Worm (Caenorhabditis elegans): ENCODE measurements around the gene F09B12.5.
A peak's percentile ranks its signal among the peaks of the same experiment; 100 is the strongest.

The F09B12.5 gene

ce11 chrX:15060303-15060702, 24.2 kb upstream of the F09B12.5 start, which contains the start of gene fbxa-96:
TSS of gene fbxa-96 (minus strand) at chrX:15060403.
- TF ChIP-seq daf-19 (GFP tag; conservative IDR thresholded peaks at IDR 0.05): no peak
- peak; percentile 9 for TF ChIP-seq aha-1 (tag)

ce11 chrX:15069242-15069641, 15.3 kb upstream of the F09B12.5 start, which contains the start of gene mam-6:
TSS of gene mam-6 (minus strand) at chrX:15069342.
- no peak for TF ChIP-seq lin-38 (GFP tag; IDR thresholded peaks at IDR 0.05)
- no peak for TF ChIP-seq php-3 (GFP tag; IDR thresholded peaks at IDR 0.05)
- TF ChIP-seq unc-39 (tag; optimal IDR thresholded peaks at IDR 0.05): no peak
- no peak for TF ChIP-seq unc-62 (GFP tag; optimal IDR thresholded peaks at IDR 0.05 in 1 of 2)
- TF ChIP-seq unc-62 (tag; optimal IDR thresholded peaks at IDR 0.05): no peak
- no peak for TF ChIP-seq spr-3 (GFP tag; optimal IDR thresholded peaks at IDR 0.05)
- TF ChIP-seq nhr-237 (tag; optimal IDR thresholded peaks at IDR 0.05): no peak
- TF ChIP-seq Y5F2A.4 (GFP tag; optimal IDR thresholded peaks at IDR 0.05): no peak
- no peak for TF ChIP-seq set-16 (GFP tag; IDR thresholded peaks at IDR 0.05)
- no peak for TF ChIP-seq arid-1 (GFP tag; conservative IDR thresholded peaks at IDR 0.05)
- TF ChIP-seq mes-2 (tag; optimal IDR thresholded peaks at IDR 0.05; ENCODE audit: poor library complexity, severe bottlenecking): no peak
- no peak for TF ChIP-seq ceh-62 (tag; optimal IDR thresholded peaks at IDR 0.05)
- no peak for TF ChIP-seq mdl-1 (tag; optimal IDR thresholded peaks at IDR 0.05)
- no peak for TF ChIP-seq ZK337.2 (GFP tag; IDR thresholded peaks at IDR 0.05)
- no peak for TF ChIP-seq daf-16 (GFP tag; optimal IDR thresholded peaks at IDR 0.05)
- TF ChIP-seq daf-16 (tag; optimal IDR thresholded peaks at IDR 0.05): no peak
- no peak for TF ChIP-seq zfp-3 (GFP tag; conservative IDR thresholded peaks at IDR 0.05)
- TF ChIP-seq nhr-25 (tag; optimal IDR thresholded peaks at IDR 0.05; ENCODE audit: borderline replicate concordance, insufficient read depth): no peak

ce11 chrX:15070137-15070536, 14.4 kb upstream of the F09B12.5 start:
- TF ChIP-seq set-16 (GFP tag; IDR thresholded peaks at IDR 0.05): peak; percentile 80
- TF ChIP-seq nhr-102 (tag; optimal IDR thresholded peaks at IDR 0.05): no peak

ce11 chrX:15072877-15073276, 11.6 kb upstream of the F09B12.5 start:
- TF ChIP-seq egl-43 (GFP tag; IDR thresholded peaks at IDR 0.05) (no peak), lin-38 (GFP tag; IDR thresholded peaks at IDR 0.05) (no peak), saeg-2 (GFP tag; IDR thresholded peaks at IDR 0.05) (no peak), unc-62 (GFP tag; optimal IDR thresholded peaks at IDR 0.05 in 1 of 2) (peak in 1 of 2 experiments; percentile 99), unc-62 (tag; optimal IDR thresholded peaks at IDR 0.05) (no peak), nhr-10 (tag; optimal IDR thresholded peaks at IDR 0.05) (no peak), F49E8.2 (tag; optimal IDR thresholded peaks at IDR 0.05; ENCODE audit: borderline replicate concordance) (no peak), zfp-3 (GFP tag; conservative IDR thresholded peaks at IDR 0.05) (no peak), hmg-1.1 (GFP tag; IDR thresholded peaks at IDR 0.05) (no peak), nhr-102 (tag; optimal IDR thresholded peaks at IDR 0.05) (no peak), nhr-76 (tag; optimal IDR thresholded peaks at IDR 0.05) (no peak), mdt-29 (GFP tag; IDR thresholded peaks at IDR 0.05) (no peak), lin-29 (GFP tag; IDR thresholded peaks at IDR 0.05) (no peak), Y5F2A.4 (GFP tag; optimal IDR thresholded peaks at IDR 0.05) (no peak), pqm-1 (tag; optimal IDR thresholded peaks at IDR 0.05) (no peak), Y105C5A.15 (GFP tag; IDR thresholded peaks at IDR 0.05) (no peak), mep-1 (tag; optimal IDR thresholded peaks at IDR 0.05) (no peak), lin-39 (tag; optimal IDR thresholded peaks at IDR 0.05) (no peak), aha-1 (tag) (peak; percentile 2), dmd-6 (GFP tag; IDR thresholded peaks at IDR 0.05) (0 out of 2 replicates have a peak, but pooled peaks have one; percentile 17), lir-3 (tag; optimal IDR thresholded peaks at IDR 0.05) (no peak), ceh-28 (tag; optimal IDR thresholded peaks at IDR 0.05) (peak; percentile 21), pha-4 (GFP tag; IDR thresholded peaks at IDR 0.05) (no peak), pha-4 (tag; optimal IDR thresholded peaks at IDR 0.05) (no peak), mxl-3 (GFP tag; optimal IDR thresholded peaks at IDR 0.05) (peak; percentile 35), nhr-77 (tag; optimal IDR thresholded peaks at IDR 0.05) (no peak), nhr-28 (tag; optimal IDR thresholded peaks at IDR 0.05) (peak; percentile 28), ceh-82 (tag; optimal IDR thresholded peaks at IDR 0.05) (no peak), ama-1 (optimal IDR thresholded peaks at IDR 0.05) (no peak), tag-97 (GFP tag; IDR thresholded peaks at IDR 0.05) (no peak), gei-8 (GFP tag; optimal IDR thresholded peaks at IDR 0.05) (no peak), hlh-30 (tag; optimal IDR thresholded peaks at IDR 0.05; ENCODE audit: insufficient read depth) (peak; percentile 35), php-3 (GFP tag; IDR thresholded peaks at IDR 0.05) (no peak), dmd-8 (GFP tag; IDR thresholded peaks at IDR 0.05) (no peak)
